Fruit fly (Drosophila melanogaster) whole organism, embryonic: ENCODE data around the gene qm.
A peak's percentile ranks its signal among the peaks of the same experiment; 100 is the strongest.

Experiments
- Awh ChIP-seq: fragments of 200-800 bp; sonication (Bioruptor generic); IDR thresholded peaks from 2 replicates; pipeline ENCODE4, ENCODE4 v1.3.6; 2022; ENCODE audit warnings: missing biosample characterization, missing genetic modification characterization
- CG10147 ChIP-seq: fragments of 200-800 bp; sonication (Bioruptor generic); optimal IDR thresholded peaks from 2 replicates; lab custom pipeline; 2019; ENCODE audit warnings: missing biosample characterization, mild to moderate bottlenecking, missing genetic modification characterization, moderate library complexity
- CG1024 ChIP-seq: fragments of 200-800 bp; sonication (Bioruptor generic); IDR thresholded peaks from 2 replicates; pipeline ENCODE4 v1.3.6; 2022; ENCODE audit warnings: missing biosample characterization, missing genetic modification characterization
- CG10267 ChIP-seq: fragments of 200-800 bp; sonication (Bioruptor generic); optimal IDR thresholded peaks from 2 replicates; lab custom pipeline; 2018; ENCODE audit warnings: missing biosample characterization, mild to moderate bottlenecking, missing genetic modification characterization, moderate library complexity
- CG10979 ChIP-seq: fragments of 200-800 bp; sonication (Bioruptor generic); optimal IDR thresholded peaks from 2 replicates; lab custom pipeline; 2018; ENCODE audit warnings: missing biosample characterization, mild to moderate bottlenecking, missing genetic modification characterization, moderate library complexity
- CG11093 ChIP-seq: fragments of 200-800 bp; sonication (Bioruptor generic); IDR thresholded peaks from 3 replicates; pipeline ENCODE4 v1.3.6; 2022; ENCODE audit warnings: missing biosample characterization, missing genetic modification characterization
- CG11247 ChIP-seq: fragments of 200-800 bp; sonication (Bioruptor generic); IDR thresholded peaks from 2 replicates; pipeline ENCODE4 v1.3.6; 2022; ENCODE audit warnings: missing biosample characterization, missing genetic modification characterization
- CG11456 ChIP-seq: fragments of 200-800 bp; sonication (Bioruptor generic); IDR thresholded peaks from 3 replicates; pipeline ENCODE4 v1.3.6; 2022; ENCODE audit warnings: missing biosample characterization, missing genetic modification characterization
- CG16863 ChIP-seq: fragments of 200-800 bp; sonication (Bioruptor generic); optimal IDR thresholded peaks from 3 replicates; lab custom pipeline; 2016; ENCODE audit warnings: missing biosample characterization, missing genetic modification characterization
- CG30403 ChIP-seq: fragments of 200-800 bp; sonication (Bioruptor generic); optimal IDR thresholded peaks from 3 replicates; lab custom pipeline; 2016; ENCODE audit warnings: missing biosample characterization, missing genetic modification characterization
- CG31441 ChIP-seq: fragments of 200-800 bp; sonication (Bioruptor generic); IDR thresholded peaks from 2 replicates; pipeline ENCODE4 v1.3.6; 2022; ENCODE audit warnings: missing biosample characterization, missing genetic modification characterization
- CG32772 ChIP-seq: fragments of 200-800 bp; sonication (Bioruptor generic); IDR thresholded peaks from 2 replicates; pipeline ENCODE4 v1.3.6; 2022; ENCODE audit warnings: missing biosample characterization, missing genetic modification characterization
- CG33557 ChIP-seq: fragments of 200-800 bp; sonication (Bioruptor generic); optimal IDR thresholded peaks from 2 replicates; lab custom pipeline; 2019; ENCODE audit warnings: missing biosample characterization, mild to moderate bottlenecking, missing genetic modification characterization, moderate library complexity
- CG3407 ChIP-seq: fragments of 200-800 bp; sonication (Bioruptor generic); optimal IDR thresholded peaks from 2 replicates; lab custom pipeline; 2018; ENCODE audit warnings: missing biosample characterization, mild to moderate bottlenecking, missing genetic modification characterization
- CG34224 ChIP-seq: fragments of 200-800 bp; sonication (Bioruptor generic); IDR thresholded peaks from 3 replicates; pipeline ENCODE4 v1.3.6; 2022; ENCODE audit warnings: missing biosample characterization, missing genetic modification characterization; ENCODE audit not compliant: partially characterized antibody
- CG4360 ChIP-seq: fragments of 200-800 bp; sonication (Bioruptor generic); IDR thresholded peaks from 2 replicates; pipeline ENCODE4 v1.3.6; 2022; ENCODE audit warnings: missing biosample characterization, missing genetic modification characterization
- CG5245 ChIP-seq: fragments of 200-800 bp; sonication (Bioruptor generic); optimal IDR thresholded peaks from 3 replicates; lab custom pipeline; 2016; ENCODE audit warnings: missing biosample characterization, missing genetic modification characterization
- CG6175 ChIP-seq: fragments of 200-800 bp; sonication (Bioruptor generic); IDR thresholded peaks from 3 replicates; pipeline ENCODE4 v1.3.6; 2022; ENCODE audit warnings: missing biosample characterization, missing genetic modification characterization
- CG6791 ChIP-seq: fragments of 200-800 bp; sonication (Bioruptor generic); IDR thresholded peaks from 3 replicates; pipeline ENCODE4 v1.3.6; 2022; ENCODE audit warnings: missing biosample characterization, missing genetic modification characterization; ENCODE audit not compliant: partially characterized antibody
- CG7745 ChIP-seq: fragments of 200-800 bp; sonication (Bioruptor generic); optimal IDR thresholded peaks from 2 replicates; lab custom pipeline; 2018; ENCODE audit warnings: missing biosample characterization, mild to moderate bottlenecking, missing genetic modification characterization, moderate library complexity
- CG7987 ChIP-seq: fragments of 200-800 bp; sonication (Bioruptor generic); optimal IDR thresholded peaks from 2 replicates; lab custom pipeline; 2018; ENCODE audit warnings: missing biosample characterization, mild to moderate bottlenecking, missing genetic modification characterization, moderate library complexity
- CG9437 ChIP-seq: fragments of 200-800 bp; sonication (Bioruptor generic); optimal IDR thresholded peaks from 2 replicates; lab custom pipeline; 2018; ENCODE audit warnings: missing biosample characterization, mild to moderate bottlenecking, missing genetic modification characterization
- CG9797 ChIP-seq: fragments of 200-800 bp; sonication (Bioruptor generic); optimal IDR thresholded peaks from 3 replicates; lab custom pipeline; 2018; ENCODE audit warnings: missing biosample characterization, mild to moderate bottlenecking, missing genetic modification characterization
- CHES-1-like ChIP-seq: fragments of 200-800 bp; sonication (Bioruptor generic); optimal IDR thresholded peaks from 2 replicates; lab custom pipeline; 2016; ENCODE audit warnings: missing biosample characterization, missing genetic modification characterization
- Doc3 ChIP-seq: fragments of 200-800 bp; sonication (Bioruptor generic); IDR thresholded peaks from 3 replicates; pipeline ENCODE4 v1.3.6; 2022; ENCODE audit warnings: missing biosample characterization, missing genetic modification characterization; ENCODE audit not compliant: partially characterized antibody
- Drgx ChIP-seq: fragments of 200-800 bp; sonication (Bioruptor generic); IDR thresholded peaks from 2 replicates; pipeline ENCODE4 v1.3.6; 2022; ENCODE audit warnings: missing biosample characterization, missing genetic modification characterization
- Ets97D ChIP-seq: fragments of 200-800 bp; sonication (Bioruptor generic); optimal IDR thresholded peaks from 3 replicates; lab custom pipeline; 2016; ENCODE audit warnings: missing biosample characterization, missing genetic modification characterization
- H15 ChIP-seq: fragments of 200-800 bp; sonication (Bioruptor generic); IDR thresholded peaks from 3 replicates; pipeline ENCODE4 v1.3.6; 2022; ENCODE audit warnings: missing biosample characterization, missing genetic modification characterization
- HLH3B ChIP-seq: fragments of 200-800 bp; sonication (Bioruptor generic); IDR thresholded peaks from 2 replicates; pipeline ENCODE4 v1.3.6; 2022; ENCODE audit warnings: missing biosample characterization, missing genetic modification characterization
- HLH4C ChIP-seq: fragments of 200-800 bp; sonication (Bioruptor generic); IDR thresholded peaks from 3 replicates; pipeline ENCODE4 v1.3.6; 2022; ENCODE audit warnings: missing biosample characterization, missing genetic modification characterization; ENCODE audit not compliant: partially characterized antibody
- Hsf ChIP-seq: fragments of 200-800 bp; sonication (Bioruptor generic); optimal IDR thresholded peaks from 3 replicates; lab custom pipeline; 2016; ENCODE audit warnings: missing biosample characterization, missing genetic modification characterization
- Mes4 ChIP-seq: fragments of 200-800 bp; sonication (Bioruptor generic); optimal IDR thresholded peaks from 2 replicates; lab custom pipeline; 2016; ENCODE audit warnings: missing biosample characterization, missing genetic modification characterization
- NC2α ChIP-seq: fragments of 200-800 bp; sonication (Bioruptor generic); optimal IDR thresholded peaks from 2 replicates; lab custom pipeline; 2016; ENCODE audit warnings: missing biosample characterization, missing genetic modification characterization
- PHDP ChIP-seq: fragments of 200-800 bp; sonication (Bioruptor generic); optimal IDR thresholded peaks from 3 replicates; lab custom pipeline; 2018; ENCODE audit warnings: missing biosample characterization, mild to moderate bottlenecking, missing genetic modification characterization, moderate library complexity
- Sox100B ChIP-seq: fragments of 200-800 bp; sonication (Bioruptor generic); optimal IDR thresholded peaks from 3 replicates; lab custom pipeline; 2018; ENCODE audit warnings: missing biosample characterization, mild to moderate bottlenecking, missing genetic modification characterization
- dimm ChIP-seq: fragments of 200-800 bp; sonication (Bioruptor generic); IDR thresholded peaks from 2 replicates; pipeline ENCODE4 v1.3.6; 2022; ENCODE audit warnings: missing biosample characterization, missing genetic modification characterization
- dpn ChIP-seq, 2 experiments: fragments of 200-800 bp; sonication (Bioruptor generic); optimal IDR thresholded peaks; 3 replicates each; lab custom pipeline; 2016; ENCODE audit warnings: missing biosample characterization in 2 of 2, missing genetic modification characterization in 2 of 2
- exex ChIP-seq: fragments of 200-800 bp; sonication (Bioruptor generic); optimal IDR thresholded peaks from 4 replicates; lab custom pipeline; 2018; ENCODE audit warnings: missing biosample characterization, mild to moderate bottlenecking, missing genetic modification characterization, moderate library complexity
- eyg ChIP-seq: fragments of 200-800 bp; sonication (Bioruptor generic); optimal IDR thresholded peaks from 3 replicates; lab custom pipeline; 2016; ENCODE audit warnings: missing biosample characterization, missing genetic modification characterization
- fd64A ChIP-seq: fragments of 200-800 bp; sonication (Bioruptor generic); optimal IDR thresholded peaks from 3 replicates; lab custom pipeline; 2018; ENCODE audit warnings: missing biosample characterization, mild to moderate bottlenecking, missing genetic modification characterization
- gcm ChIP-seq: fragments of 200-800 bp; sonication (Bioruptor generic); optimal IDR thresholded peaks from 2 replicates; lab custom pipeline; 2019; ENCODE audit warnings: missing biosample characterization, mild to moderate bottlenecking, missing genetic modification characterization, moderate library complexity
- gsb ChIP-seq: fragments of 200-800 bp; sonication (Bioruptor generic); IDR thresholded peaks from 2 replicates; pipeline ENCODE4 v1.3.6; 2022; ENCODE audit warnings: missing biosample characterization, missing genetic modification characterization
- hb ChIP-seq: fragments of 200-800 bp; sonication (Bioruptor generic); IDR thresholded peaks from 3 replicates; pipeline ENCODE4 v1.3.6; 2022; ENCODE audit warnings: missing biosample characterization, missing genetic modification characterization; ENCODE audit not compliant: partially characterized antibody
- jing ChIP-seq: fragments of 200-800 bp; sonication (Bioruptor generic); optimal IDR thresholded peaks from 2 replicates; lab custom pipeline; 2018; ENCODE audit warnings: missing biosample characterization, mild to moderate bottlenecking, missing genetic modification characterization
- lov ChIP-seq, 2 experiments: fragments of 200-800 bp in 1 of 2; fragments of >200 bp in 1 of 2; sonication (Bioruptor generic) in 1 of 2; IDR thresholded peaks in 1 of 2; optimal IDR thresholded peaks in 1 of 2; 2 replicates in 1 of 2; 3 replicates in 1 of 2; pipeline versions ENCODE4 v1.3.6 to Lab custom; 2017 to 2022; ENCODE audit warnings: missing biosample characterization in 1 of 2, missing genetic modification characterization in 1 of 2
- seq ChIP-seq: fragments of 200-800 bp; sonication (Bioruptor generic); IDR thresholded peaks from 2 replicates; pipeline ENCODE4 v1.3.6; 2022; ENCODE audit warnings: missing biosample characterization, missing genetic modification characterization
- twi ChIP-seq: fragments of 200-800 bp; optimal IDR thresholded peaks from 2 replicates; lab custom pipeline; 2019; ENCODE audit warnings: missing biosample characterization, mild to moderate bottlenecking, missing genetic modification characterization, moderate library complexity

qm gene

DNA sequence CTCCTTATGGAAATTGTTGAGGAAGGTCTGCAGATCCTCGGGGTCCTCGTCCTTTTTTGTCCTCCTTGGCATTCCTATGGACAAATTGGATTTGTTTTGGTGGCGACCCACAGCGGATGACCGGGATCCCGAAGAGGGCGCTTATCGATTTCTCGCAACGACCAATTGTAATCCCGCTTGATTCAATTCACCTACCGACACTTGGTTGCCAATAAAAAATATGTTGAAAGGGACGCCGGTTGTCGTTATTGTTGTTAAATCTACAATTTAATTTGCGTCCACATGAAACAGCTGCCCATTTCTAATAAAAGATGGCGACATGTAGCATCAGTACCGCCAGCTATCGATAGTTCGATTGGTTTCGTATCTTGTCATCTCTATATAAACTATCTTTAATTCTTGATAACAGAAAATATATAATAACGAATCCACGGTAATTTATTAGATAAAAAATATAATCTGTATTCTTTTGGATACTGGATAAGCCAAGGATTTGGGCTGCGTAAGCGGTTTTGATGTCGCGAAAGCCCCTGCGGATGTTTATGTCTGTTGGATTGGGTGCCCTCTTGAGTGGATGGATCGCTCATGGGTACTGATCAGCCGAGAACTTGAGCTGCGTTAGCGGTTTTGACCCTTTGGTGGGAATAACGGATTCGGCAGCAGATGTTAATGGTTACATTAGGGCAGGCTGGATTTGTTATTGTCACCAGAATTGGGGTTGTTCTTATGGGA, 8.4 kb downstream of the qm start, which contains the start of gene CTCF (continued):
- TF ChIP-seq CG10979 (tag; lab: Kevin White, UChicago) (peak; percentile 40), CG9797 (GFP tag; lab: Kevin White, UChicago) (peak; percentile 36), CG11093 (GFP tag; lab: Robert Waterston, UW) (0 out of 3 replicates have a peak, but pooled peaks have one; percentile 25), CG5245 (GFP tag; lab: Kevin White, UChicago) (peak; percentile 44), CG7987 (GFP tag; lab: Kevin White, UChicago) (peak; percentile 3), CG4360 (GFP tag; lab: Robert Waterston, UW) (no peak), CG32772 (GFP tag; lab: Robert Waterston, UW) (peak; percentile 64), exex (tag; lab: Kevin White, UChicago) (peak; percentile 74), CG30403 (GFP tag; lab: Kevin White, UChicago) (peak; percentile 43), CG3407 (GFP tag; lab: Kevin White, UChicago) (no peak), CG16863 (GFP tag; lab: Kevin White, UChicago) (peak; percentile 40), HLH4C (GFP tag; lab: Robert Waterston, UW) (peak; percentile 82), H15 (peak; percentile 41; the same call in 1 of the 3 replicates), gcm (peak; percentile 35), CG6791 (GFP tag; lab: Robert Waterston, UW) (peak; percentile 68; the same call in 1 of the 3 replicates), CG7745 (tag; lab: Kevin White, UChicago) (no peak), lov (optimal IDR thresholded peaks at IDR 0.05; lab: Kevin White, UChicago) (no peak), lov (GFP tag; IDR thresholded peaks at IDR 0.05; lab: Robert Waterston, UW) (0 out of 3 replicates have a peak, but pooled peaks have one; percentile 10), Drgx (GFP tag; lab: Robert Waterston, UW) (peak; percentile 26; the same call in 1 of the 2 replicates), dimm (no peak), Mes4 (GFP tag; lab: Kevin White, UChicago) (peak; percentile 33), CG10147 (GFP tag; lab: Kevin White, UChicago) (peak; percentile 32), CG11456 (GFP tag; lab: Robert Waterston, UW) (peak; percentile 73; the same call in 2 of the 3 replicates), CG10267 (tag; lab: Kevin White, UChicago) (peak; percentile 62), Hsf (GFP tag; lab: Kevin White, UChicago) (peak; percentile 62), HLH3B (peak; percentile 51), CG1024 (GFP tag; lab: Robert Waterston, UW) (peak; percentile 13; the same call in 1 of the 2 replicates), CG33557 (GFP tag; lab: Kevin White, UChicago) (peak; percentile 38), PHDP (tag; lab: Kevin White, UChicago) (peak; percentile 28), Ets97D (peak; percentile 70), CG31441 (GFP tag; lab: Robert Waterston, UW) (peak; percentile 40; the same call in 1 of the 2 replicates), Doc3 (GFP tag; lab: Robert Waterston, UW) (peak; percentile 84), gsb (GFP tag; lab: Robert Waterston, UW) (no peak), CG11247 (GFP tag; lab: Robert Waterston, UW) (peak; percentile 45; the same call in 1 of the 2 replicates), CG34224 (GFP tag; lab: Robert Waterston, UW) (peak; percentile 73), jing (no peak), twi (tag; lab: Kevin White, UChicago) (peak; percentile 35), eyg (GFP tag; lab: Kevin White, UChicago) (no peak), CHES-1-like (peak; percentile 30), dpn (GFP tag; optimal IDR thresholded peaks at IDR 0.05; lab: Kevin White, UChicago) (peak; percentile 53 to 59), CG9437 (GFP tag; lab: Kevin White, UChicago) (peak; percentile 49), NC2α (peak; percentile 43), seq (0 out of 2 replicates have a peak, but pooled peaks have one; percentile 8), Sox100B (GFP tag; lab: Kevin White, UChicago) (no peak), Awh (GFP tag; lab: Robert Waterston, UW) (peak; percentile 62; the same call in 1 of the 2 replicates), hb (peak; percentile 65; the same call in 2 of the 3 replicates), CG6175 (GFP tag; lab: Robert Waterston, UW) (no peak), fd64A (GFP tag; lab: Kevin White, UChicago) (no peak)
